Worm (Caenorhabditis elegans) whole organism, L1 larva: ENCODE results near the gene apy-1.

Source experiments
- ceh-82 ChIP-seq, 3 experiments: fragments of 150-350 bp in 1 of 3; sonication (generic microtip) in 2 of 3; optimal IDR thresholded peaks; 2 replicates each; lab custom pipeline; 2014 to 2017; ENCODE audit warnings: missing biosample characterization in 3 of 3, missing genetic modification characterization in 3 of 3
- ces-1 ChIP-seq: fragments of 150-350 bp; optimal IDR thresholded peaks from 2 replicates; lab custom pipeline; 2014; ENCODE audit warnings: missing biosample characterization, missing genetic modification reagents, missing genetic modification characterization
- egl-27 ChIP-seq, 2 experiments: fragments of 150-350 bp in 1 of 2; sonication (generic microtip); optimal IDR thresholded peaks; 3 replicates each; lab custom pipeline; 2017 to 2018; ENCODE audit warnings: missing biosample characterization in 2 of 2, missing genetic modification characterization in 2 of 2, missing genetic modification reagents in 2 of 2
- fos-1 ChIP-seq: fragments of 150-350 bp; optimal IDR thresholded peaks from 2 replicates; lab custom pipeline; 2014; ENCODE audit warnings: missing biosample characterization, missing genetic modification characterization
- lir-3 ChIP-seq: sonication (generic microtip); optimal IDR thresholded peaks from 2 replicates; lab custom pipeline; 2016; ENCODE audit warnings: mild to moderate bottlenecking, missing genetic modification characterization, moderate library complexity, missing compliant biosample characterization; ENCODE audit not compliant: poor library complexity
- nhr-11 ChIP-seq: fragments of 150-350 bp; optimal IDR thresholded peaks from 2 replicates; lab custom pipeline; 2014; ENCODE audit warnings: missing biosample characterization, missing genetic modification characterization
- nhr-76 ChIP-seq: sonication (generic microtip); optimal IDR thresholded peaks from 2 replicates; lab custom pipeline; 2017; ENCODE audit warnings: missing biosample characterization, missing genetic modification characterization
- snpc-4 ChIP-seq: fragments of 150-350 bp; optimal IDR thresholded peaks from 2 replicates; lab custom pipeline; 2014; ENCODE audit warnings: missing biosample characterization, missing genetic modification characterization
- sox-4 ChIP-seq: sonication (generic microtip); optimal IDR thresholded peaks from 2 replicates; lab custom pipeline; 2016; ENCODE audit warnings: missing genetic modification characterization, missing compliant biosample characterization
- vab-15 ChIP-seq: sonication (generic microtip); optimal IDR thresholded peaks from 2 replicates; lab custom pipeline; 2017; ENCODE audit warnings: missing genotype, mild to moderate bottlenecking, missing genetic modification characterization, missing compliant biosample characterization

DNA sequence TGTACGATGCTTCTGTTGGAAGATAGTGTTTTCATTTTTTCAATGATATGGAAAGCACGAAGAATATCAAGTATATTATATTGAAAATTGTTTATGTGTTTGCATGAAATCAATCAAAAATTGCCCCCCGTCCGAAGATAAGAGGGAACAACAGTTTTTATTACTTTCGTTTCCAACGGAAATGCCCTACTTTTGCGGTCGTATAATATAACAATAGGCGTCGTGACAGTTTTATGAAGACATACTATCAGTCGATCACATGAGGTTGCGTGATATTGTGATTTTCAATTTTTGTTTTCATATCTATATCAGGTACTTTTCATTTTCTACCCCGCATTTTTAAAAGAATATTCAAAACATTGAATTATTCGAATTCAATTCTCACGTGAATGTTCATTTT is 26.5 kb upstream of the apy-1 start:
- no peak for TF ChIP-seq snpc-4 (tag; lab: Kevin White, UChicago)
- TF ChIP-seq fos-1 (tag; lab: Kevin White, UChicago), result no peak
- no peak for TF ChIP-seq vab-15 (tag; lab: Kevin White, UChicago)
- no peak for TF ChIP-seq ces-1 (GFP tag; lab: Kevin White, UChicago)
- no peak for TF ChIP-seq sox-4 (tag; lab: Kevin White, UChicago)
- TF ChIP-seq nhr-76, result no peak
- TF ChIP-seq nhr-11, result no peak
- TF ChIP-seq ceh-82 (tag; optimal IDR thresholded peaks at IDR 0.05; lab: Kevin White, UChicago), result no peak
- TF ChIP-seq egl-27 (tag; optimal IDR thresholded peaks at IDR 0.05; lab: Kevin White, UChicago), result no peak
- no peak for TF ChIP-seq lir-3 (tag; lab: Kevin White, UChicago)
